Fruit fly (Drosophila melanogaster) whole organism, pupa: ENCODE measurements around the gene Grx3.

Experiments used
- CG12605 ChIP-seq: fragments of 200-800 bp; sonication (Bioruptor generic); IDR thresholded peaks from 2 replicates; pipeline ENCODE4 v1.3.6; 2022; ENCODE audit warnings: missing biosample characterization, missing genetic modification characterization
- CG34367 ChIP-seq: fragments of 200-800 bp; sonication (Bioruptor generic); optimal IDR thresholded peaks from 2 replicates; lab custom pipeline; 2018; ENCODE audit warnings: missing biosample characterization, mild to moderate bottlenecking, missing genetic modification characterization
- CG8301 ChIP-seq: fragments of 200-800 bp; sonication (Bioruptor generic); optimal IDR thresholded peaks from 2 replicates; lab custom pipeline; 2018; ENCODE audit warnings: missing biosample characterization, mild to moderate bottlenecking, missing genetic modification characterization
- Pif1B ChIP-seq: fragments of 200-800 bp; sonication (Bioruptor generic); optimal IDR thresholded peaks from 3 replicates; lab custom pipeline; 2016; ENCODE audit warnings: missing biosample characterization, missing genetic modification characterization

dm6 chr2L:13412219-13412618, 46.0 kb downstream of the Grx3 start, which contains the start of gene Flad2:
- TF ChIP-seq CG34367 (tag; lab: Kevin White, UChicago) (no peak), CG8301 (tag; lab: Kevin White, UChicago) (no peak), Pif1B (no peak), CG12605 (GFP tag; lab: Robert Waterston, UW) (no peak)
